Fruit fly (Drosophila melanogaster): ENCODE results near the gene Past1.

The Past1 gene

dm6 chr3R:12653511-12654252 lies 43.4 kb upstream of the Past1 start (continued):
- TF ChIP-seq kni (GFP tag; optimal IDR thresholded peaks at IDR 0.05), result peak; percentile 11
- no peak for TF ChIP-seq HmgD (GFP tag; optimal IDR thresholded peaks at IDR 0.05)
- TF ChIP-seq CG8765 (GFP tag; IDR thresholded peaks at IDR 0.05), result no peak; the same call in 1 of the 2 replicates
- TF ChIP-seq da (GFP tag; optimal IDR thresholded peaks at IDR 0.05), result peak; percentile 6
- no peak for TF ChIP-seq CG16813 (GFP tag; IDR thresholded peaks at IDR 0.05; ENCODE audit: partially characterized antibody)
- peak; percentile 17 for TF ChIP-seq CG1792 (GFP tag; optimal IDR thresholded peaks at IDR 0.05)
- TF ChIP-seq D19B (GFP tag; optimal IDR thresholded peaks at IDR 0.05), result peak; percentile 70
- peak; percentile 52 for TF ChIP-seq emc (GFP tag; optimal IDR thresholded peaks at IDR 0.05)
- TF ChIP-seq sna (GFP tag; IDR thresholded peaks at IDR 0.05; ENCODE audit: partially characterized antibody), result 0 out of 2 replicates have a peak, but pooled peaks have one; percentile 41
- peak; percentile 91 for TF ChIP-seq CG31441 (GFP tag; IDR thresholded peaks at IDR 0.05)
- TF ChIP-seq CG4730 (GFP tag; IDR thresholded peaks at IDR 0.05), result peak; percentile 73
- no peak for TF ChIP-seq Dll (GFP tag; IDR thresholded peaks at IDR 0.05; ENCODE audit: partially characterized antibody)
- no peak for TF ChIP-seq CG2202 (tag; optimal IDR thresholded peaks at IDR 0.05)
- 0 out of 2 replicates have a peak, but pooled peaks have one; percentile 13 for TF ChIP-seq ato (GFP tag; IDR thresholded peaks at IDR 0.05; ENCODE audit: partially characterized antibody)
- peak; percentile 58 for TF ChIP-seq CG1602 (GFP tag; optimal IDR thresholded peaks at IDR 0.05)
- no peak for TF ChIP-seq Hey (tag; optimal IDR thresholded peaks at IDR 0.05)
- TF ChIP-seq Ptx1 (GFP tag; IDR thresholded peaks at IDR 0.05), result peak; percentile 91
- peak; percentile 44 for TF ChIP-seq p53 (GFP tag; optimal IDR thresholded peaks at IDR 0.05)
- peak; percentile 27 for TF ChIP-seq ab (GFP tag; optimal IDR thresholded peaks at IDR 0.05)
- TF ChIP-seq Deaf1 (tag; optimal IDR thresholded peaks at IDR 0.05), result peak; percentile 47
- peak; percentile 84 for TF ChIP-seq z (GFP tag; IDR thresholded peaks at IDR 0.05)
- TF ChIP-seq CG15269 (tag; optimal IDR thresholded peaks at IDR 0.05), result peak; percentile 88
- TF ChIP-seq Fer1 (GFP tag; optimal IDR thresholded peaks at IDR 0.05), result peak; percentile 78
- TF ChIP-seq CG10654 (GFP tag; optimal IDR thresholded peaks at IDR 0.05), result peak; percentile 81
- TF ChIP-seq Sox100B (GFP tag; optimal IDR thresholded peaks at IDR 0.05), result peak; percentile 92
- TF ChIP-seq ems (GFP tag; optimal IDR thresholded peaks at IDR 0.05), result peak; percentile 73
- TF ChIP-seq pho (GFP tag; optimal IDR thresholded peaks at IDR 0.05), result peak; percentile 55
- TF ChIP-seq kay (GFP tag; optimal IDR thresholded peaks at IDR 0.05), result peak; percentile 57
- TF ChIP-seq CG11398 (GFP tag; optimal IDR thresholded peaks at IDR 0.05), result peak; percentile 71
- peak; percentile 84 for TF ChIP-seq CG7786 (GFP tag; optimal IDR thresholded peaks at IDR 0.05)
- no peak for TF ChIP-seq bbx (GFP tag; IDR thresholded peaks at IDR 0.05; ENCODE audit: partially characterized antibody)
- peak; percentile 83 for TF ChIP-seq Rfx (GFP tag; IDR thresholded peaks at IDR 0.05)
- peak; percentile 75 for TF ChIP-seq CG14050 (GFP tag; IDR thresholded peaks at IDR 0.05)
- peak; percentile 76 for TF ChIP-seq CG13775 (GFP tag; optimal IDR thresholded peaks at IDR 0.05)
- TF ChIP-seq insv (GFP tag; optimal IDR thresholded peaks at IDR 0.05), result no peak
- peak in 1 of 2 experiments; percentile 71 for TF ChIP-seq bsh (GFP tag; optimal IDR thresholded peaks at IDR 0.05)
- peak; percentile 32 for TF ChIP-seq Jarid2 (GFP tag; optimal IDR thresholded peaks at IDR 0.05)
- no peak for TF ChIP-seq tll (GFP tag; optimal IDR thresholded peaks at IDR 0.05)
- peak; percentile 86 for TF ChIP-seq her (GFP tag; optimal IDR thresholded peaks at IDR 0.05)
- peak; percentile 80; the same call in 2 of the 3 replicates for TF ChIP-seq Optix (GFP tag; IDR thresholded peaks at IDR 0.05)
- TF ChIP-seq TFAM (GFP tag; optimal IDR thresholded peaks at IDR 0.05), result no peak
- TF ChIP-seq abd-A (tag; optimal IDR thresholded peaks at IDR 0.05), result peak; percentile 61
- no peak for TF ChIP-seq ftz-f1 (GFP tag; optimal IDR thresholded peaks at IDR 0.05)
- peak; percentile 92 for TF ChIP-seq wor (GFP tag; IDR thresholded peaks at IDR 0.05)
- no peak for TF ChIP-seq Kr (GFP tag; optimal IDR thresholded peaks at IDR 0.05)
- TF ChIP-seq CG9215 (GFP tag; IDR thresholded peaks at IDR 0.05), result peak; percentile 83
- peak; percentile 45 for TF ChIP-seq btn (GFP tag; optimal IDR thresholded peaks at IDR 0.05)
- TF ChIP-seq CG2712 (tag; optimal IDR thresholded peaks at IDR 0.05), result peak; percentile 81
- TF ChIP-seq bcd (GFP tag; optimal IDR thresholded peaks at IDR 0.05), result peak; percentile 85

Data from whole organism, embryonic.